Worm (Caenorhabditis elegans): Measurements from ENCODE around the gene K03H9.3.

DNA sequence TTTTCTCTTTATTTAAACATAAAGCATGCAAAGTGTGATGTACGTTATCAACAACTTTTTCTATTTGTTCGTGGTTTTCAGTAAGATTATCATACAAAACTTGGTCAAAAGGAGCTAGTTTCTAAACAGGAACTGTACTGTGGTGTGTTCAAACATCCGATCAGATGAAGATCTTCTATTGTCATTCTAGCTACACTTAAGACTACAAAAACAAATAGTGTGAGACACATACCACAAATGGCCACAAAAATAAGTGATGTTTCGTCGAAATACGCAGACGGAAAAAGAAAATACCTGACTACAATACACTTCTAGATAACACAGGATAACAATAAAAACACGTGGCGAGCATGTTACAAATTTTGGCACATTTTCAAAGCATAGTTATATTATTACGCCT is 25.7 kb downstream of the K03H9.3 start:
- TF ChIP-seq pha-4 (tag; optimal IDR thresholded peaks at IDR 0.05) (no peak), fkh-2 (tag; optimal IDR thresholded peaks at IDR 0.05) (no peak)
